Worm (Caenorhabditis elegans): ENCODE data around the gene T21E8.6.

DNA sequence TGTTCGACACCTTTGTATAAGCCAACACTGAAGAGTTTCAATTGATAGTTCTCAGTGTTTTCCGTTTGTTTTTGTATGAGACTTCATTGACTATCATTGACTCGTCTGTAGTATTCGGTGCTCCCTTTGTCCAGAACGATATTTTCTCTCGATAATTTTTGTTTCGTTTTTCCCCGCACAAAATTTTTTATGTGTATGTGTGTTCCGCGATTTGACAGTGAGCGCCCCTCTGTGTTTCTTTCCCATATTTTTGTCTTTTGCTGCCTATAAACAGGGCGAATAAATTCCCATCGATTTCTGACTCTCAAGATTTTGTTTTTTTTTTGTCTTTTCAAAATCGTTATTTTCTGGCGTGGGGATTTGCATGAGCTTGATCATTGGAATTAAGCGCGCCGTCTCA is 1.1 kb downstream of the T21E8.6 start, which contains the start of gene T21E8.7:
- TF ChIP-seq hlh-15 (tag; optimal IDR thresholded peaks at IDR 0.05) (no peak), rnt-1 (tag; optimal IDR thresholded peaks at IDR 0.05) (no peak), nfya-1 (tag; optimal IDR thresholded peaks at IDR 0.05) (no peak), pha-4 (tag; optimal IDR thresholded peaks at IDR 0.05) (no peak), ceh-31 (tag; optimal IDR thresholded peaks at IDR 0.05) (no peak), ttx-3 (tag; optimal IDR thresholded peaks at IDR 0.05) (no peak), hlh-13 (GFP tag; optimal IDR thresholded peaks at IDR 0.05) (no peak)

Measured in whole organism, late embryonic.